Worm (Caenorhabditis elegans): Measurements from ENCODE around the gene C10A4.10.

The C10A4.10 gene

DNA sequence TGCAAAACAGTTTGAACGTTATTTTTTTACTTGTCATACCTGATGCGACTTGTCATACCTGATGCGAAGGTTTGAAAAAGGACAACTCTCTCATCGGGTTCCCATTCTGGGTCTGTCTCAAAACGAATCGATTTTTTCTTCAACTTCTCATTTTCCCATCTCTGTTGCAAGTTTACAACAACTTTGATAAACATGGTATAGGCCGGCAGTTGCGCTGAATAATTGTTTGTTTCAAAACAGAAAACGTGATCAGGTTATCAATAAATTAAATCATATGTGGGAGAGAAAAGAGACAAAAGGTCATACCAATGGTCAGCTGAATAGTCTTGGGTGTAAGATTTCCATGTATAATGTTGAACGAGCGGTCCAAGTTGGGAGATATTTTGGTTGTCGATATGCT lies 38.2 kb downstream of the C10A4.10 start:
- TF ChIP-seq snpc-1.3 (tag; optimal IDR thresholded peaks at IDR 0.05; ENCODE audit: insufficient read depth) (no peak), Y67H2A.10 (GFP tag; conservative IDR thresholded peaks at IDR 0.05) (no peak), attf-5 (GFP tag; optimal IDR thresholded peaks at IDR 0.05) (no peak), ztf-26 (tag; optimal IDR thresholded peaks at IDR 0.05) (peak; percentile 15)

- TF ChIP-seq xnd-1 (tag; optimal IDR thresholded peaks at IDR 0.05) (no peak), athp-1 (tag; optimal IDR thresholded peaks at IDR 0.05) (no peak), somi-1 (GFP tag; optimal IDR thresholded peaks at IDR 0.05) (no peak), sea-2 (GFP tag; IDR thresholded peaks at IDR 0.05) (no peak), nfyb-1 (GFP tag; IDR thresholded peaks at IDR 0.05) (no peak)
Observed at ce11 chrX:7437949-7438348, 39.3 kb downstream of the C10A4.10 start, which contains the start of gene C01C10.2. Gene C01C10.2, minus strand, starts transcription at chrX:7438118.

DNA sequence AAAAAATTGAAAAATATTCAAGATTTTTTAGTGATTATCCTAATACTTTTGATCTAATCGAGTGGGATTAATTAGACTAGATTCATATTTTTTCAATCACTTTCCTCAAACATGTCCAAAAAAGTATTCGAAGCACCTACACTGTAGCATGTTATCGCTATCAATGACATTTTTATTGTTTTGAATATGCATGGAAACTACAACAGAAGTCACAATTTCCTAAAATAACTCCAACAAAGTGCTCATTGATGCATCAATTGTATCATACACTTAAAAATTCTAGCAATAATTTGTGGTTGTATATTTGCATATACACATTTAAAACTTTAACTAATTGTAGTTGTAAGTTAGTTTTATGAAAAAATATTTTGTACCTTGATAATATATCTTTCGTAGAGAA lies 41.4 kb downstream of the C10A4.10 start:
- no peak for TF ChIP-seq ztf-18 (tag; optimal IDR thresholded peaks at IDR 0.05)
- no peak for TF ChIP-seq T07F8.4 (tag; optimal IDR thresholded peaks at IDR 0.05)
- TF ChIP-seq him-1 (tag; optimal IDR thresholded peaks at IDR 0.05) = no peak
- TF ChIP-seq T26A5.8 (tag; optimal IDR thresholded peaks at IDR 0.05) = no peak
- no peak for TF ChIP-seq zim-3 (tag; optimal IDR thresholded peaks at IDR 0.05)
- no peak for TF ChIP-seq atf-7 (tag; optimal IDR thresholded peaks at IDR 0.05)

DNA sequence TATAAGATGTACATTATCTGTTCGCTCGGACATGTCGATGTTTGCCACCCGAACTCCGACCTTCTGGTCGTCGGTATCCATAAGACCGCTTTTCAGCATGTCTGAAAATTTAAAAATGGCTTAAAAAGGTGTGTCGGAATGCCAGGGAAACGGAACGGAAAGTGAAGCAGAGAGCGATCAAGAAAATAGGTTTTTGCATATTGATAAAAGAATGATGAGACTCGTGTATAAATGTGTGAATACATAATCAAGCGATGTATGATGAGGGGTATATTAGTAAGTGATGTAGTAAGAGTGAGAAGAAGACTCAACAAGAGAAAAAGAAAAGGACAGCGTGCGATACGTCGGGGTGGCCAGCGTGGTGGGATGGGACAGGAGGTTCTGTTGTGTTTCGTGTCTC lies 43.8 kb downstream of the C10A4.10 start, which contains the start of gene acl-12:
acl-12 (minus strand) TSS at position 101 of the 400 bp plus-strand sequence.
- TF ChIP-seq dpl-1 (GFP tag; optimal IDR thresholded peaks at IDR 0.05) (no peak), akir-1 (GFP tag; optimal IDR thresholded peaks at IDR 0.05) (no peak), dpff-1 (tag; optimal IDR thresholded peaks at IDR 0.05) (no peak), sdz-38 (tag; optimal IDR thresholded peaks at IDR 0.05) (no peak), lag-1 (GFP tag; IDR thresholded peaks at IDR 0.05) (no peak), B0336.3 (GFP tag; IDR thresholded peaks at IDR 0.05) (no peak), dox-1 (GFP tag; IDR thresholded peaks at IDR 0.05) (no peak), attf-5 (GFP tag; optimal IDR thresholded peaks at IDR 0.05) (no peak), nhr-179 (tag; optimal IDR thresholded peaks at IDR 0.05) (no peak), cebp-2 (GFP tag; IDR thresholded peaks at IDR 0.05) (no peak), K11D2.4 (GFP tag; IDR thresholded peaks at IDR 0.05) (no peak), egl-18 (GFP tag; IDR thresholded peaks at IDR 0.05) (no peak), snpc-3.4 (tag; optimal IDR thresholded peaks at IDR 0.05) (no peak)

DNA sequence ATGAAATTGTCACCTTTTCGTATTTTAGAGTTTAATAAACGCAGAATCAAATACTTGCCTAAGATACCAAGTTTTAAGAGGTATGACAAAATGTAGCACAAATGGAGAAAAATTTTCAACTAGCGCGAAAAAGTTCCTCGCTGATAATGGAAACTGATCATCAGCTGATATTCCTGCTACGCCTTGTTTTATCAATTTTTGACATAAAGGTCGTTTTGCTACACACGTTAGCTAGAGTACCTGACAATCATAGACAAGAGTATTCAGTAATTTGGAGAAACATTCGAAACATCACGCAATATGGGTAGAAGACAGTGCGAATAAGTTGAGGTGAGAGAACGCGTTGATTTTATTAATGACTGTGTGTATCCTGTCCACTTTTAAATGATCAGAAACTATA lies 47.0 kb downstream of the C10A4.10 start:
- no peak for TF ChIP-seq nhr-179 (tag; optimal IDR thresholded peaks at IDR 0.05)
- no peak for TF ChIP-seq Y95B8A.8 (GFP tag; IDR thresholded peaks at IDR 0.05)
- no peak for TF ChIP-seq mel-28 (tag; optimal IDR thresholded peaks at IDR 0.05; ENCODE audit: borderline replicate concordance)
- peak; percentile 10 for TF ChIP-seq unc-62 (GFP tag; optimal IDR thresholded peaks at IDR 0.05)
- no peak for TF ChIP-seq ceh-27 (GFP tag; optimal IDR thresholded peaks at IDR 0.05)
- no peak for TF ChIP-seq hsf-1 (GFP tag; IDR thresholded peaks at IDR 0.05)
- TF ChIP-seq fkh-3 (tag; optimal IDR thresholded peaks at IDR 0.05) = no peak
- no peak for TF ChIP-seq nfya-2 (GFP tag; IDR thresholded peaks at IDR 0.05)
- no peak for TF ChIP-seq T07F8.4 (tag; optimal IDR thresholded peaks at IDR 0.05)
- no peak for TF ChIP-seq cebp-1 (GFP tag; IDR thresholded peaks at IDR 0.05)
- peak; percentile 30 for TF ChIP-seq cebp-1 (tag; optimal IDR thresholded peaks at IDR 0.05)
- no peak for TF ChIP-seq hmg-1.2 (GFP tag; IDR thresholded peaks at IDR 0.05)
- peak in 1 of 2 experiments; percentile 8 for TF ChIP-seq let-607 (tag; optimal IDR thresholded peaks at IDR 0.05)
- no peak for TF ChIP-seq ztf-22 (GFP tag; optimal IDR thresholded peaks at IDR 0.05)
- TF ChIP-seq hrde-1 (tag; optimal IDR thresholded peaks at IDR 0.05; ENCODE audit: borderline replicate concordance) = no peak
- TF ChIP-seq attf-6 (GFP tag; IDR thresholded peaks at IDR 0.05) = no peak
- TF ChIP-seq hmg-20 (GFP tag; IDR thresholded peaks at IDR 0.05) = no peak
- TF ChIP-seq ztf-28 (GFP tag; IDR thresholded peaks at IDR 0.05) = no peak
- TF ChIP-seq somi-1 (GFP tag; optimal IDR thresholded peaks at IDR 0.05) = no peak
- TF ChIP-seq lir-1 (GFP tag; conservative IDR thresholded peaks at IDR 0.05) = no peak
